Worm (Caenorhabditis elegans) whole organism, young adult: ENCODE data around the gene zim-3.

Experiments
- B0035.1 ChIP-seq: sonication (generic microtip); optimal IDR thresholded peaks from 2 replicates; lab custom pipeline; 2016; ENCODE audit warnings: missing genetic modification characterization, mild to moderate bottlenecking, missing compliant biosample characterization, missing genotype, missing genetic modification reagents
- B0261.1 ChIP-seq: sonication (generic microtip); optimal IDR thresholded peaks from 2 replicates; lab custom pipeline; 2016; ENCODE audit warnings: mild to moderate bottlenecking, missing genetic modification characterization, moderate library complexity, missing compliant biosample characterization
- F49E8.2 ChIP-seq: sonication (generic microtip); optimal IDR thresholded peaks from 3 replicates; lab custom pipeline; 2017; ENCODE audit warnings: missing genetic modification characterization, mild to moderate bottlenecking, missing compliant biosample characterization, antibody characterized with exemption, moderate library complexity; ENCODE audit not compliant: insufficient read depth
- F55B11.4 ChIP-seq: sonication (generic microtip); optimal IDR thresholded peaks from 2 replicates; lab custom pipeline; 2016; ENCODE audit warnings: missing compliant biosample characterization, missing genetic modification characterization, borderline replicate concordance; ENCODE audit not compliant: insufficient read depth
- Y53G8AR.9 ChIP-seq: fragments of 200-800 bp; sonication (Bioruptor generic); conservative IDR thresholded peaks from 2 replicates; pipeline ENCODE4 v1.3.6; 2022; ENCODE audit warnings: missing genetic modification reagents, missing genetic modification characterization, missing compliant biosample characterization
- Y56A3A.18 ChIP-seq: fragments of 200-800 bp; sonication (Bioruptor generic); IDR thresholded peaks from 2 replicates; pipeline ENCODE4 v1.3.6; 2022; ENCODE audit warnings: missing genetic modification reagents, missing genetic modification characterization, missing compliant biosample characterization
- Y95B8A.8 ChIP-seq: fragments of 200-800 bp; sonication (Bioruptor generic); IDR thresholded peaks from 2 replicates; pipeline ENCODE4 v1.3.6; 2022; ENCODE audit warnings: missing genetic modification reagents, missing genetic modification characterization, missing compliant biosample characterization
- bed-2 ChIP-seq: fragments of 200-800 bp; sonication (Bioruptor generic); IDR thresholded peaks from 2 replicates; pipeline ENCODE4 v1.3.6; 2022; ENCODE audit warnings: missing genetic modification reagents, missing genetic modification characterization, missing compliant biosample characterization
- cebp-1 ChIP-seq, 2 experiments: fragments of 200-800 bp in 1 of 2; sonication (Bioruptor generic) in 1 of 2; sonication (generic microtip) in 1 of 2; IDR thresholded peaks in 1 of 2; optimal IDR thresholded peaks in 1 of 2; 2 replicates each; pipeline versions ENCODE4 v1.3.6 to Lab custom; 2017 to 2022; ENCODE audit warnings: missing compliant biosample characterization in 2 of 2, missing genetic modification characterization in 2 of 2, mild to moderate bottlenecking in 1 of 2, missing genetic modification reagents in 1 of 2, moderate library complexity in 1 of 2
- ceh-27 ChIP-seq: fragments of 200-800 bp; sonication (Bioruptor generic); optimal IDR thresholded peaks from 2 replicates; lab custom pipeline; 2018; ENCODE audit warnings: mild to moderate bottlenecking, missing genetic modification characterization, moderate library complexity, missing compliant biosample characterization
- ceh-79 ChIP-seq: sonication (generic microtip); optimal IDR thresholded peaks from 2 replicates; lab custom pipeline; 2017; ENCODE audit warnings: mild to moderate bottlenecking, missing genetic modification characterization, missing compliant biosample characterization
- ceh-91 ChIP-seq: fragments of 200-800 bp; sonication (Bioruptor generic); IDR thresholded peaks from 2 replicates; pipeline ENCODE4 v1.3.6; 2022; ENCODE audit warnings: missing genetic modification reagents, missing genetic modification characterization, missing compliant biosample characterization
- die-1 ChIP-seq: sonication (generic microtip); optimal IDR thresholded peaks from 2 replicates; lab custom pipeline; 2016; ENCODE audit warnings: missing genotype, mild to moderate bottlenecking, missing genetic modification characterization, missing compliant biosample characterization
- fkh-3 ChIP-seq: sonication (generic microtip); optimal IDR thresholded peaks from 2 replicates; lab custom pipeline; 2016; ENCODE audit warnings: mild to moderate bottlenecking, missing genetic modification characterization, missing compliant biosample characterization
- hlh-12 ChIP-seq: sonication (generic microtip); optimal IDR thresholded peaks from 2 replicates; lab custom pipeline; 2016; ENCODE audit warnings: missing genetic modification characterization, missing compliant biosample characterization
- hlh-26 ChIP-seq: fragments of 200-800 bp; sonication (Bioruptor generic); conservative IDR thresholded peaks from 2 replicates; pipeline ENCODE4 v1.3.6; 2022; ENCODE audit warnings: missing genetic modification reagents, missing genetic modification characterization, missing compliant biosample characterization
- hrde-1 ChIP-seq: sonication (generic microtip); optimal IDR thresholded peaks from 2 replicates; lab custom pipeline; 2016; ENCODE audit warnings: missing genetic modification characterization, mild to moderate bottlenecking, missing compliant biosample characterization, moderate library complexity, missing genotype, missing genetic modification reagents, borderline replicate concordance
- lin-35 ChIP-seq, 3 experiments: fragments of 150-350 bp in 2 of 3; sonication (generic microtip) in 1 of 3; optimal IDR thresholded peaks; 2 replicates each; lab custom pipeline; 2014 to 2018; ENCODE audit warnings: missing biosample characterization in 3 of 3, missing genetic modification characterization in 3 of 3, missing genetic modification reagents in 3 of 3
- lin-40 ChIP-seq: sonication (generic microtip); optimal IDR thresholded peaks from 2 replicates; lab custom pipeline; 2016; ENCODE audit warnings: missing genetic modification characterization, mild to moderate bottlenecking, missing compliant biosample characterization, missing genotype, missing genetic modification reagents
- mcd-1 ChIP-seq: fragments of 200-800 bp; sonication (Bioruptor generic); IDR thresholded peaks from 2 replicates; pipeline ENCODE4 v1.3.6; 2022; ENCODE audit warnings: missing genetic modification reagents, missing genetic modification characterization, missing compliant biosample characterization
- mes-4 ChIP-seq: sonication (generic microtip); optimal IDR thresholded peaks from 2 replicates; lab custom pipeline; 2016; ENCODE audit warnings: missing genotype, missing genetic modification characterization, missing compliant biosample characterization
- nfyb-1 ChIP-seq: fragments of 200-800 bp; sonication (Bioruptor generic); IDR thresholded peaks from 2 replicates; pipeline ENCODE4 v1.3.6; 2022; ENCODE audit warnings: missing genetic modification reagents, missing genetic modification characterization, missing compliant biosample characterization
- nhr-179 ChIP-seq: sonication (generic microtip); optimal IDR thresholded peaks from 2 replicates; lab custom pipeline; 2016; ENCODE audit warnings: mild to moderate bottlenecking, missing genetic modification characterization, missing compliant biosample characterization
- sea-2 ChIP-seq: fragments of 200-800 bp; sonication (Bioruptor generic); IDR thresholded peaks from 2 replicates; pipeline ENCODE4 v1.3.6; 2022; ENCODE audit warnings: missing genetic modification characterization, missing compliant biosample characterization
- snpc-1.1 ChIP-seq: sonication (generic microtip); optimal IDR thresholded peaks from 2 replicates; lab custom pipeline; 2017; ENCODE audit warnings: missing genetic modification characterization, mild to moderate bottlenecking, missing compliant biosample characterization, antibody characterized with exemption, moderate library complexity, missing genotype, missing genetic modification reagents; ENCODE audit not compliant: insufficient read depth
- snpc-3.4 ChIP-seq: sonication (generic microtip); optimal IDR thresholded peaks from 2 replicates; lab custom pipeline; 2017; ENCODE audit warnings: missing genetic modification characterization, mild to moderate bottlenecking, missing compliant biosample characterization, antibody characterized with exemption, moderate library complexity, missing genotype, missing genetic modification reagents
- somi-1 ChIP-seq: fragments of 200-800 bp; sonication (Bioruptor generic); optimal IDR thresholded peaks from 2 replicates; lab custom pipeline; 2018; ENCODE audit warnings: mild to moderate bottlenecking, missing genetic modification characterization, missing compliant biosample characterization
- tbp1 ChIP-seq: fragments of 200-800 bp; sonication (Bioruptor generic); optimal IDR thresholded peaks from 2 replicates; lab custom pipeline; 2018; ENCODE audit warnings: mild to moderate bottlenecking, missing genetic modification characterization, missing compliant biosample characterization
- unc-62 ChIP-seq: fragments of 150-350 bp; optimal IDR thresholded peaks from 2 replicates; lab custom pipeline; 2014; ENCODE audit warnings: missing biosample characterization, missing genetic modification reagents, missing genetic modification characterization
- zfh-2 ChIP-seq: fragments of 200-800 bp; sonication (Bioruptor generic); conservative IDR thresholded peaks from 2 replicates; pipeline ENCODE4 v1.3.6; 2022; ENCODE audit warnings: missing genetic modification reagents, missing genetic modification characterization, missing compliant biosample characterization
- ztf-26 ChIP-seq: sonication (generic microtip); optimal IDR thresholded peaks from 2 replicates; lab custom pipeline; 2017; ENCODE audit warnings: missing genetic modification characterization, missing compliant biosample characterization
- ztf-3 ChIP-seq: fragments of 200-800 bp; sonication (Bioruptor generic); optimal IDR thresholded peaks from 2 replicates; lab custom pipeline; 2018; ENCODE audit warnings: mild to moderate bottlenecking, missing genetic modification characterization, missing compliant biosample characterization

Gene zim-3

ce11 chrIV:10567822-10568221 lies 9.3 kb downstream of the zim-3 start (continued):
- TF ChIP-seq snpc-1.1 (tag; lab: Kevin White, UChicago): no peak
- no peak for TF ChIP-seq hlh-26 (GFP tag; lab: Robert Waterston, UW)
- TF ChIP-seq die-1 (tag; lab: Kevin White, UChicago): no peak
- no peak for TF ChIP-seq cebp-1 (GFP tag; IDR thresholded peaks at IDR 0.05; lab: Robert Waterston, UW)
- TF ChIP-seq cebp-1 (tag; optimal IDR thresholded peaks at IDR 0.05; lab: Kevin White, UChicago): no peak
- TF ChIP-seq Y53G8AR.9: no peak
- no peak for TF ChIP-seq F55B11.4
- TF ChIP-seq, all 124 proteins: peak for 0

ce11 chrIV:10570065-10570464 lies 11.6 kb downstream of the zim-3 start:
- TF ChIP-seq nhr-179 (tag; lab: Kevin White, UChicago) (no peak), ceh-91 (GFP tag; lab: Robert Waterston, UW) (no peak), bed-2 (GFP tag; lab: Robert Waterston, UW) (no peak), ceh-79 (tag; lab: Kevin White, UChicago) (no peak), fkh-3 (tag; lab: Kevin White, UChicago) (no peak), B0035.1 (tag; lab: Kevin White, UChicago) (no peak), ztf-26 (tag; lab: Kevin White, UChicago) (no peak), somi-1 (GFP tag; lab: Kevin White, UChicago) (no peak), lin-40 (no peak), mes-4 (no peak), unc-62 (GFP tag; lab: Kevin White, UChicago) (no peak), hrde-1 (tag; lab: Kevin White, UChicago) (no peak)

- TF ChIP-seq tbp1 (GFP tag; lab: Kevin White, UChicago) (no peak), ztf-26 (tag; lab: Kevin White, UChicago) (no peak), hlh-12 (tag; lab: Kevin White, UChicago) (no peak), B0261.1 (tag; lab: Kevin White, UChicago) (no peak), F49E8.2 (tag; lab: Kevin White, UChicago) (no peak), unc-62 (GFP tag; lab: Kevin White, UChicago) (no peak), lin-35 (GFP tag; optimal IDR thresholded peaks at IDR 0.05; lab: Kevin White, UChicago) (no peak), ztf-3 (GFP tag; lab: Kevin White, UChicago) (no peak), Y95B8A.8 (no peak)
Measured at ce11 chrIV:10571020-10571419, 12.5 kb downstream of the zim-3 start.

ce11 chrIV:10573471-10573870 lies 15.0 kb downstream of the zim-3 start:
- TF ChIP-seq sea-2 (GFP tag; lab: Robert Waterston, UW): no peak

- no peak for TF ChIP-seq nfyb-1
- TF ChIP-seq zfh-2 (GFP tag; lab: Robert Waterston, UW): no peak
- TF ChIP-seq mcd-1 (GFP tag; lab: Robert Waterston, UW): no peak
- TF ChIP-seq ceh-27 (GFP tag; lab: Kevin White, UChicago): no peak
- TF ChIP-seq Y56A3A.18: no peak
- TF ChIP-seq ceh-79 (tag; lab: Kevin White, UChicago): no peak
- TF ChIP-seq cebp-1 (GFP tag; IDR thresholded peaks at IDR 0.05; lab: Robert Waterston, UW): no peak
- no peak for TF ChIP-seq cebp-1 (tag; optimal IDR thresholded peaks at IDR 0.05; lab: Kevin White, UChicago)
- TF ChIP-seq unc-62 (GFP tag; lab: Kevin White, UChicago): no peak
- no peak for TF ChIP-seq snpc-3.4 (tag; lab: Kevin White, UChicago)
- no peak for TF ChIP-seq lin-35 (GFP tag; optimal IDR thresholded peaks at IDR 0.05; lab: Kevin White, UChicago)
Measured at ce11 chrIV:10574471-10574870, 16.0 kb downstream of the zim-3 start.
